Worm (Caenorhabditis elegans) whole organism, L1 larva: ENCODE measurements around the gene C25E10.10.

ENCODE experiments used
- C04F5.9 ChIP-seq: sonication (generic microtip); optimal IDR thresholded peaks from 2 replicates; lab custom pipeline; 2016; ENCODE audit warnings: missing genetic modification characterization, missing compliant biosample characterization
- F16B12.6 ChIP-seq: fragments of 150-350 bp; optimal IDR thresholded peaks from 2 replicates; lab custom pipeline; 2014; ENCODE audit warnings: missing biosample characterization, missing genetic modification characterization
- Y116A8C.19 ChIP-seq: sonication (generic microtip); optimal IDR thresholded peaks from 2 replicates; lab custom pipeline; 2016; ENCODE audit warnings: missing compliant biosample characterization, missing genetic modification characterization, borderline replicate concordance
- alr-1 ChIP-seq: fragments of 200-800 bp; sonication (Bioruptor generic); optimal IDR thresholded peaks from 2 replicates; lab custom pipeline; 2018; ENCODE audit warnings: borderline replicate concordance, mild to moderate bottlenecking, missing genetic modification characterization, missing compliant biosample characterization
- aly-2 ChIP-seq: fragments of 150-350 bp; optimal IDR thresholded peaks from 2 replicates; lab custom pipeline; 2014; ENCODE audit warnings: missing biosample characterization, missing genetic modification characterization
- ama-1 ChIP-seq: fragments of 150-350 bp; optimal IDR thresholded peaks from 2 replicates; lab custom pipeline; 2014
- blmp-1 ChIP-seq: fragments of 150-350 bp; optimal IDR thresholded peaks from 2 replicates; lab custom pipeline; 2014; ENCODE audit warnings: missing biosample characterization, missing genetic modification characterization
- ceh-90 ChIP-seq: sonication (generic microtip); optimal IDR thresholded peaks from 2 replicates; lab custom pipeline; 2016; ENCODE audit warnings: missing genetic modification characterization, missing compliant biosample characterization
- efl-1 ChIP-seq, 4 experiments: fragments of 150-350 bp; optimal IDR thresholded peaks in 3 of 4; peaks in 1 of 4; 1 replicate in 1 of 4; 2 replicates in 3 of 4; lab custom pipeline; 2014; ENCODE audit warnings: missing biosample characterization in 2 of 4, missing genetic modification characterization in 2 of 4, missing genetic modification reagents in 2 of 4
- efl-3 ChIP-seq: fragments of 200-800 bp; sonication (Bioruptor generic); optimal IDR thresholded peaks from 2 replicates; lab custom pipeline; 2018; ENCODE audit warnings: mild to moderate bottlenecking, missing genetic modification characterization, missing compliant biosample characterization
- egl-13 ChIP-seq: sonication (generic microtip); optimal IDR thresholded peaks from 2 replicates; lab custom pipeline; 2016; ENCODE audit warnings: missing genotype, missing genetic modification reagents, missing genetic modification characterization, missing compliant biosample characterization
- elt-2 ChIP-seq: sonication (generic microtip); optimal IDR thresholded peaks from 2 replicates; lab custom pipeline; 2016; ENCODE audit warnings: missing genetic modification characterization, mild to moderate bottlenecking, inconsistent platforms, missing compliant biosample characterization, missing genetic modification reagents
- fkh-10 ChIP-seq: sonication (generic microtip); optimal IDR thresholded peaks from 2 replicates; lab custom pipeline; 2017; ENCODE audit warnings: missing biosample characterization, missing genetic modification reagents, missing genetic modification characterization
- fkh-4 ChIP-seq: sonication (generic microtip); optimal IDR thresholded peaks from 2 replicates; lab custom pipeline; 2016; ENCODE audit warnings: missing compliant biosample characterization, missing genetic modification characterization, borderline replicate concordance
- grh-1 ChIP-seq: fragments of 200-800 bp; sonication (Bioruptor generic); IDR thresholded peaks from 2 replicates; pipeline ENCODE4 v1.3.6; 2022; ENCODE audit warnings: missing genetic modification reagents, missing genetic modification characterization, missing compliant biosample characterization
- hlh-4 ChIP-seq: sonication (generic microtip); optimal IDR thresholded peaks from 2 replicates; lab custom pipeline; 2016; ENCODE audit warnings: mild to moderate bottlenecking, missing genetic modification characterization, missing compliant biosample characterization
- hpl-2 ChIP-seq: fragments of 150-350 bp; optimal IDR thresholded peaks from 2 replicates; lab custom pipeline; 2014; ENCODE audit warnings: missing biosample characterization, missing genetic modification reagents, missing genetic modification characterization
- irx-1 ChIP-seq: sonication (generic microtip); optimal IDR thresholded peaks from 2 replicates; lab custom pipeline; 2016; ENCODE audit warnings: missing genetic modification characterization, missing compliant biosample characterization
- isw-1 ChIP-seq: fragments of 200-800 bp; sonication (Bioruptor generic); IDR thresholded peaks from 2 replicates; pipeline ENCODE4 v1.3.6; 2022; ENCODE audit warnings: missing genetic modification characterization, missing compliant biosample characterization
- jun-1 ChIP-seq: fragments of 150-350 bp; optimal IDR thresholded peaks from 2 replicates; lab custom pipeline; 2014; ENCODE audit warnings: missing biosample characterization, missing genetic modification reagents, missing genetic modification characterization
- lin-14 ChIP-seq: fragments of 200-800 bp; sonication (Bioruptor generic); optimal IDR thresholded peaks from 2 replicates; lab custom pipeline; 2018; ENCODE audit warnings: mild to moderate bottlenecking, missing genetic modification characterization, moderate library complexity, missing compliant biosample characterization
- lin-15B ChIP-seq: fragments of 150-350 bp; sonication (generic microtip); optimal IDR thresholded peaks from 3 replicates; lab custom pipeline; 2014; ENCODE audit warnings: missing biosample characterization, missing genetic modification characterization
- lin-39 ChIP-seq: fragments of 150-350 bp; optimal IDR thresholded peaks from 2 replicates; lab custom pipeline; 2014; ENCODE audit warnings: missing biosample characterization, missing genetic modification reagents, missing genetic modification characterization
- lir-3 ChIP-seq: sonication (generic microtip); optimal IDR thresholded peaks from 2 replicates; lab custom pipeline; 2016; ENCODE audit warnings: mild to moderate bottlenecking, missing genetic modification characterization, moderate library complexity, missing compliant biosample characterization; ENCODE audit not compliant: poor library complexity
- mdl-1 ChIP-seq, 2 experiments: fragments of 150-350 bp; optimal IDR thresholded peaks; 2 replicates each; lab custom pipeline; 2014 to 2017; ENCODE audit warnings: missing biosample characterization in 2 of 2, missing genetic modification characterization in 2 of 2, inconsistent platforms in 1 of 2
- mef-2 ChIP-seq: fragments of 150-350 bp; optimal IDR thresholded peaks from 2 replicates; lab custom pipeline; 2014; ENCODE audit warnings: missing biosample characterization, missing genetic modification characterization
- mep-1 ChIP-seq: fragments of 150-350 bp; optimal IDR thresholded peaks from 2 replicates; lab custom pipeline; 2014; ENCODE audit warnings: missing biosample characterization, missing genetic modification characterization
- nhr-11 ChIP-seq: fragments of 150-350 bp; optimal IDR thresholded peaks from 2 replicates; lab custom pipeline; 2014; ENCODE audit warnings: missing biosample characterization, missing genetic modification characterization
- nhr-19 ChIP-seq: fragments of 200-800 bp; sonication (Bioruptor generic); conservative IDR thresholded peaks from 2 replicates; pipeline ENCODE4 v1.3.6; 2022; ENCODE audit warnings: missing genetic modification characterization, missing compliant biosample characterization
- nhr-20 ChIP-seq: sonication (generic microtip); optimal IDR thresholded peaks from 2 replicates; lab custom pipeline; 2016; ENCODE audit warnings: mild to moderate bottlenecking, missing genetic modification characterization, missing compliant biosample characterization
- nhr-47 ChIP-seq: sonication (generic microtip); optimal IDR thresholded peaks from 2 replicates; lab custom pipeline; 2016; ENCODE audit warnings: mild to moderate bottlenecking, missing genetic modification characterization, moderate library complexity, missing compliant biosample characterization
- nhr-71 ChIP-seq: sonication (generic microtip); optimal IDR thresholded peaks from 2 replicates; lab custom pipeline; 2016; ENCODE audit warnings: mild to moderate bottlenecking, missing genetic modification characterization, moderate library complexity, missing compliant biosample characterization
- nhr-76 ChIP-seq: sonication (generic microtip); optimal IDR thresholded peaks from 2 replicates; lab custom pipeline; 2017; ENCODE audit warnings: missing biosample characterization, missing genetic modification characterization
- nhr-77 ChIP-seq: fragments of 150-350 bp; optimal IDR thresholded peaks from 2 replicates; lab custom pipeline; 2014; ENCODE audit warnings: missing biosample characterization, missing genetic modification characterization
- nhr-85 ChIP-seq: sonication (generic microtip); peaks from one replicate; lab custom pipeline; 2016; ENCODE audit warnings: missing genetic modification characterization, inconsistent platforms, missing compliant biosample characterization
- nhr-90 ChIP-seq: sonication (generic microtip); optimal IDR thresholded peaks from 2 replicates; lab custom pipeline; 2016; ENCODE audit warnings: mild to moderate bottlenecking, missing genetic modification characterization, missing compliant biosample characterization; ENCODE audit not compliant: poor library complexity
- pax-3 ChIP-seq: fragments of 200-800 bp; sonication (Bioruptor generic); optimal IDR thresholded peaks from 2 replicates; lab custom pipeline; 2018; ENCODE audit warnings: mild to moderate bottlenecking, missing genetic modification characterization, moderate library complexity, missing compliant biosample characterization
- skn-1 ChIP-seq: fragments of 150-350 bp; optimal IDR thresholded peaks from 2 replicates; lab custom pipeline; 2014; ENCODE audit warnings: missing biosample characterization, missing genetic modification characterization
- sptf-1 ChIP-seq: fragments of 150-350 bp; optimal IDR thresholded peaks from 2 replicates; lab custom pipeline; 2014; ENCODE audit warnings: missing biosample characterization, missing genetic modification characterization
- sup-37 ChIP-seq: fragments of 200-800 bp; sonication (Bioruptor generic); optimal IDR thresholded peaks from 2 replicates; lab custom pipeline; 2018; ENCODE audit warnings: mild to moderate bottlenecking, missing genetic modification characterization, missing compliant biosample characterization
- tlp-1 ChIP-seq: fragments of 150-350 bp; optimal IDR thresholded peaks from 2 replicates; lab custom pipeline; 2014; ENCODE audit warnings: missing biosample characterization, missing genetic modification characterization
- unc-30 ChIP-seq: sonication (generic microtip); optimal IDR thresholded peaks from 2 replicates; lab custom pipeline; 2017; ENCODE audit warnings: missing biosample characterization, missing genetic modification characterization
- xbp-1 ChIP-seq: sonication (generic microtip); optimal IDR thresholded peaks from 2 replicates; lab custom pipeline; 2016; ENCODE audit warnings: missing genetic modification characterization, missing compliant biosample characterization
- zip-4 ChIP-seq: fragments of 200-800 bp; sonication (Bioruptor generic); optimal IDR thresholded peaks from 2 replicates; lab custom pipeline; 2018; ENCODE audit warnings: mild to moderate bottlenecking, missing genetic modification characterization, moderate library complexity, missing compliant biosample characterization
- ztf-11 ChIP-seq, 2 experiments: sonication (generic microtip); optimal IDR thresholded peaks; 2 replicates each; lab custom pipeline; 2016 to 2017; ENCODE audit warnings: missing genetic modification characterization in 2 of 2, missing biosample characterization in 1 of 2, missing compliant biosample characterization in 1 of 2
- ztf-4 ChIP-seq: fragments of 150-350 bp; optimal IDR thresholded peaks from 2 replicates; lab custom pipeline; 2014; ENCODE audit warnings: missing biosample characterization, missing genetic modification characterization

Gene C25E10.10

ce11 chrV:9084252-9084651 is 28.1 kb upstream of the C25E10.10 start (continued):
- TF ChIP-seq lin-15B (no peak), lin-14 (GFP tag; lab: Kevin White, UChicago) (peak; percentile 40), fkh-4 (tag; lab: Kevin White, UChicago) (no peak), nhr-71 (tag; lab: Kevin White, UChicago) (peak; percentile 32), lir-3 (tag; lab: Kevin White, UChicago) (no peak), ceh-90 (tag; lab: Kevin White, UChicago) (no peak), nhr-85 (tag; lab: Kevin White, UChicago) (peak; percentile 80), nhr-47 (tag; lab: Kevin White, UChicago) (no peak), xbp-1 (tag; lab: Kevin White, UChicago) (no peak), efl-3 (GFP tag; lab: Kevin White, UChicago) (no peak), hpl-2 (no peak), blmp-1 (tag; lab: Kevin White, UChicago) (peak; percentile 47), ama-1 (no peak), unc-30 (tag; lab: Kevin White, UChicago) (no peak), mep-1 (no peak), tlp-1 (tag; lab: Kevin White, UChicago) (no peak), F16B12.6 (no peak), alr-1 (no peak), Y116A8C.19 (tag; lab: Kevin White, UChicago) (no peak), grh-1 (GFP tag; lab: Robert Waterston, UW) (peak; percentile 53), sptf-1 (tag; lab: Kevin White, UChicago) (no peak), egl-13 (tag; lab: Kevin White, UChicago) (no peak), nhr-11 (tag; lab: Kevin White, UChicago) (no peak), ztf-4 (no peak), lin-39 (no peak)

DNA sequence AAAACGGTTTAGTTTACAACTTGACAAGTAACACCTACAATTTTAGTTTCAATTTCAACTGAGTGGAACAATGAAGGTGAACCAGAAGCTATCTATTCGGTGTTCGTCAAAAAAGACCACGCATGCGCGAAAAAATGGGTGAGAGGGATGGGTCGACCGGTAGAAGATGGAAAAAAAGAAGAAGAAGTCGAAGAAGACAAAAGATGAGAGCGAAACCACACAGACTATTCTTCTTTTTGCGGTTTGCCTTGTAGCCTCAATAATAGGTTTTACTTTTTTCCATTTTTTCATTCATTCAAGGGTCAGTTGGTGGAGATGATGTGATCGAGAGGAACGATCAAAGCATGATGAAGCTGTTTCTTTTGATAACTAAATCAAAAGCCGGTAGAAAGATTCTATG is 26.2 kb upstream of the C25E10.10 start:
- TF ChIP-seq nhr-90 (tag; lab: Kevin White, UChicago) (no peak), blmp-1 (tag; lab: Kevin White, UChicago) (peak; percentile 62)

DNA sequence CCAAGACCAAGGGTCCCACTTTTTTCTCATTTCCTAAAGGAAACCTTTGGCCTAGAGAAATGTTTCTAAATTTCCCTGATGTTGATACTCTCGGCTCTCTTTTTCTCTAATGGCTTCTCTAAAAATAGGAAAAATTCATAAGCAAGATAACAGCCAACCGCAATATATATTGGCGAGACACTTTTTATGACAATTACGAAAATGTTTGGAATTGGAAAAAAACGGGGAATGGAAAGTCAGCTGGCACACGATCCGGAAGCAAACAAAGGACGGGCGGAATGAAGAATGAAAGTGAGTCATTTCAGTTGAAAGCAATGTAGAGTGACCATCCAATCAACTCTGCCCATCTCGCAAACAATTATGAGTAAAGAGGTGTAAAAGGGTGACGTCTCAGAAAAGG is 25.3 kb upstream of the C25E10.10 start:
- TF ChIP-seq jun-1 (tag; lab: Kevin White, UChicago): peak; percentile 16
- peak; percentile 26 for TF ChIP-seq elt-2
- TF ChIP-seq pax-3 (tag; lab: Kevin White, UChicago): no peak
- peak in 1 of 2 experiments; percentile 7 for TF ChIP-seq mdl-1 (tag; optimal IDR thresholded peaks at IDR 0.05; lab: Kevin White, UChicago)
- no peak for TF ChIP-seq aly-2
- peak; percentile 24 for TF ChIP-seq lin-14 (GFP tag; lab: Kevin White, UChicago)

DNA sequence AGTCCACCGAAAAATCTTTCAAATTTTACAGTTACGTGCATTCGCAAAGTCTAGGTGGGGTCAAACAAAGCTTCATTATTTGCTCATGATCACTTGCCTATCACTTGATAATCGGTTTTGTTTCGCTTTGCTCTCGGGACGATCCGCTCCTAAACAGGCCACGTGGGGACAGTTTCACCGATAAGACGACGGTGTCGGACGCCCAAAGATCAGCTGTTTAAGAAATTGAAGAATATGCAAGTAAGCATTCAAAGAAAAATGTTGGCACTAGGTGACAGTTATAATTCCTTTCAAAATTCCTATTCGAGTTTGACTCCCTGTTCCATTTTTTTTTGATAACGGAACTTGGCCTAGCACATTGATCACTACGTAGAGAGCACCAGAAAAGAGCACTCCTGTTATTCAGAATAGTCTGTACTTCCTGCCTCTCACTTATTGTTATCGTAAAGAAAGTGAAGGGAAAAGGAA is 23.8 kb upstream of the C25E10.10 start:
- TF ChIP-seq lin-39 (no peak), fkh-10 (GFP tag; lab: Kevin White, UChicago) (no peak), irx-1 (tag; lab: Kevin White, UChicago) (no peak), zip-4 (GFP tag; lab: Kevin White, UChicago) (no peak), hpl-2 (no peak), nhr-20 (peak; percentile 33), nhr-77 (no peak), egl-13 (tag; lab: Kevin White, UChicago) (peak; percentile 14), mep-1 (no peak), nhr-19 (GFP tag; lab: Robert Waterston, UW) (peak; percentile 25; the same call in 1 of the 2 replicates), nhr-85 (tag; lab: Kevin White, UChicago) (no peak), C04F5.9 (tag; lab: Kevin White, UChicago) (no peak), nhr-90 (tag; lab: Kevin White, UChicago) (peak; percentile 52), F16B12.6 (no peak), mdl-1 (tag; optimal IDR thresholded peaks at IDR 0.05; lab: Kevin White, UChicago) (peak in 1 of 2 experiments; percentile 65), ztf-4 (no peak), pax-3 (tag; lab: Kevin White, UChicago) (no peak), mef-2 (no peak), sup-37 (no peak), isw-1 (GFP tag; lab: Robert Waterston, UW) (no peak), unc-30 (tag; lab: Kevin White, UChicago) (no peak), efl-1 (optimal IDR thresholded peaks at IDR 0.05; lab: Kevin White, UChicago) (no peak), efl-1 (GFP tag; optimal IDR thresholded peaks at IDR 0.05 in 1 of 2; lab: Kevin White, UChicago) (peak in 1 of 2 experiments; percentile 89), hlh-4 (no peak), ztf-11 (tag; optimal IDR thresholded peaks at IDR 0.05; lab: Kevin White, UChicago) (no peak), nhr-11 (tag; lab: Kevin White, UChicago) (no peak), elt-2 (peak; percentile 97), skn-1 (tag; lab: Kevin White, UChicago) (no peak), nhr-76 (no peak)
